Worm (Caenorhabditis elegans): ENCODE measurements around the gene ZC373.2.

ZC373.2 gene

ce11 chrX:10074233-10074632, 16.0 kb upstream of the ZC373.2 start, which contains the start of gene ZC373.5 (continued):
- no peak for TF ChIP-seq fkh-2 (tag; optimal IDR thresholded peaks at IDR 0.05)
- TF ChIP-seq nhr-77 (tag; optimal IDR thresholded peaks at IDR 0.05): no peak
- TF ChIP-seq sea-2 (GFP tag; optimal IDR thresholded peaks at IDR 0.05): no peak
- TF ChIP-seq aly-2 (tag; optimal IDR thresholded peaks at IDR 0.05): no peak
- TF ChIP-seq tbx-2 (tag; optimal IDR thresholded peaks at IDR 0.05): no peak
- TF ChIP-seq hmg-11 (tag; optimal IDR thresholded peaks at IDR 0.05): peak; percentile 7
- peak; percentile 3 for TF ChIP-seq nfya-1 (tag; optimal IDR thresholded peaks at IDR 0.05; ENCODE audit: insufficient read depth)

- TF ChIP-seq egl-5 (tag; optimal IDR thresholded peaks at IDR 0.05) (no peak), fkh-10 (GFP tag; optimal IDR thresholded peaks at IDR 0.05) (no peak), elt-2 (tag; optimal IDR thresholded peaks at IDR 0.05) (no peak), lin-15B (tag; optimal IDR thresholded peaks at IDR 0.05) (no peak), ceh-28 (tag; optimal IDR thresholded peaks at IDR 0.05) (no peak), nhr-67 (tag; optimal IDR thresholded peaks at IDR 0.05) (no peak), fkh-2 (tag; optimal IDR thresholded peaks at IDR 0.05) (no peak), egl-27 (tag; optimal IDR thresholded peaks at IDR 0.05) (no peak), fos-1 (tag; optimal IDR thresholded peaks at IDR 0.05) (no peak), mml-1 (tag; optimal IDR thresholded peaks at IDR 0.05) (no peak), nhr-237 (tag; optimal IDR thresholded peaks at IDR 0.05) (no peak), nhr-76 (tag; optimal IDR thresholded peaks at IDR 0.05) (no peak), unc-39 (tag; optimal IDR thresholded peaks at IDR 0.05) (no peak), snpc-4 (tag; optimal IDR thresholded peaks at IDR 0.05) (no peak), nhr-28 (tag; optimal IDR thresholded peaks at IDR 0.05) (no peak), nhr-43 (tag; optimal IDR thresholded peaks at IDR 0.05; ENCODE audit: poor library complexity, severe bottlenecking) (no peak)
These were observed 11.5 kb upstream of the ZC373.2 start, which contains the start of gene mlck-1 for ce11 chrX:10069692-10070091. Gene mlck-1 (minus strand): TSS chrX:10069792.

ce11 chrX:10068468-10068867, 10.2 kb upstream of the ZC373.2 start:
- TF ChIP-seq unc-39 (tag; optimal IDR thresholded peaks at IDR 0.05) (no peak), aly-2 (tag; optimal IDR thresholded peaks at IDR 0.05) (no peak), egl-5 (tag; optimal IDR thresholded peaks at IDR 0.05) (peak; percentile 49), elt-2 (tag; optimal IDR thresholded peaks at IDR 0.05) (no peak), nfya-1 (tag; optimal IDR thresholded peaks at IDR 0.05; ENCODE audit: insufficient read depth) (peak; percentile 1), pha-4 (tag; optimal IDR thresholded peaks at IDR 0.05) (no peak)

- TF ChIP-seq nhr-77 (tag; optimal IDR thresholded peaks at IDR 0.05): no peak
- TF ChIP-seq skn-1 (tag; optimal IDR thresholded peaks at IDR 0.05): no peak
- TF ChIP-seq nhr-237 (tag; optimal IDR thresholded peaks at IDR 0.05): no peak
- no peak for TF ChIP-seq jun-1 (tag; optimal IDR thresholded peaks at IDR 0.05)
- TF ChIP-seq mdl-1 (tag; optimal IDR thresholded peaks at IDR 0.05): no peak
- TF ChIP-seq ceh-28 (tag; optimal IDR thresholded peaks at IDR 0.05): no peak
- no peak for TF ChIP-seq pqm-1 (tag; optimal IDR thresholded peaks at IDR 0.05)
- no peak for TF ChIP-seq sea-2 (GFP tag; optimal IDR thresholded peaks at IDR 0.05)
- TF ChIP-seq nhr-28 (tag; optimal IDR thresholded peaks at IDR 0.05): no peak
These were observed 2.3 kb upstream of the ZC373.2 start, which contains the start of gene ZC373.3 for ce11 chrX:10060475-10061011. Gene ZC373.3 (plus strand): TSS chrX:10060525.

- TF ChIP-seq elt-3 (tag; optimal IDR thresholded peaks at IDR 0.05) (peak in 1 of 3 experiments; percentile 25), skn-1 (tag; optimal IDR thresholded peaks at IDR 0.05) (no peak), pqm-1 (tag; optimal IDR thresholded peaks at IDR 0.05) (peak; percentile 25), daf-12 (tag; optimal IDR thresholded peaks at IDR 0.05) (no peak), nhr-77 (tag; optimal IDR thresholded peaks at IDR 0.05) (no peak), elt-2 (tag; optimal IDR thresholded peaks at IDR 0.05) (peak; percentile 71)
These were observed 3.8 kb downstream of the ZC373.2 start for ce11 chrX:10054410-10054800.

- TF ChIP-seq elt-3 (tag; optimal IDR thresholded peaks at IDR 0.05) (no peak), fkh-2 (tag; optimal IDR thresholded peaks at IDR 0.05) (no peak), sea-2 (GFP tag; optimal IDR thresholded peaks at IDR 0.05) (no peak), nhr-77 (tag; optimal IDR thresholded peaks at IDR 0.05) (no peak), ama-1 (optimal IDR thresholded peaks at IDR 0.05) (no peak), ztf-4 (tag; optimal IDR thresholded peaks at IDR 0.05) (no peak), ztf-11 (tag; optimal IDR thresholded peaks at IDR 0.05) (no peak), ZK546.5 (tag; optimal IDR thresholded peaks at IDR 0.05) (no peak), nhr-76 (tag; optimal IDR thresholded peaks at IDR 0.05) (no peak), pqm-1 (tag; optimal IDR thresholded peaks at IDR 0.05) (peak; percentile 53), nhr-12 (tag; optimal IDR thresholded peaks at IDR 0.05) (no peak), lin-15B (tag; optimal IDR thresholded peaks at IDR 0.05) (no peak), nhr-25 (tag; optimal IDR thresholded peaks at IDR 0.05) (peak; percentile 38), pha-4 (tag; optimal IDR thresholded peaks at IDR 0.05) (peak; percentile 19), ceh-28 (tag; optimal IDR thresholded peaks at IDR 0.05) (no peak), nhr-67 (tag; optimal IDR thresholded peaks at IDR 0.05) (no peak), nfya-1 (tag; optimal IDR thresholded peaks at IDR 0.05; ENCODE audit: insufficient read depth) (no peak), nhr-43 (tag; optimal IDR thresholded peaks at IDR 0.05; ENCODE audit: poor library complexity, severe bottlenecking) (no peak), hmg-11 (tag; optimal IDR thresholded peaks at IDR 0.05) (no peak), elt-1 (tag; optimal IDR thresholded peaks at IDR 0.05) (peak; percentile 27), eor-1 (tag; optimal IDR thresholded peaks at IDR 0.05) (no peak), nhr-237 (tag; optimal IDR thresholded peaks at IDR 0.05) (no peak), lsy-12 (tag; optimal IDR thresholded peaks at IDR 0.05) (no peak), nhr-28 (tag; optimal IDR thresholded peaks at IDR 0.05) (no peak), mml-1 (tag; optimal IDR thresholded peaks at IDR 0.05) (no peak), snpc-4 (tag; optimal IDR thresholded peaks at IDR 0.05) (no peak)
These were observed 4.4 kb downstream of the ZC373.2 start, which contains the start of gene cbs-1 for ce11 chrX:10053742-10054409. Gene cbs-1 (plus strand): TSS chrX:10054275.

All from whole organism, L3 larva.